Worm (Caenorhabditis elegans) whole organism, L4 larva: ENCODE results near the gene M05D6.3.

ENCODE experiments used
- R02D3.7 ChIP-seq: fragments of 150-350 bp; sonication (generic microtip); optimal IDR thresholded peaks from 3 replicates; lab custom pipeline; 2014; ENCODE audit warnings: missing biosample characterization, missing genetic modification characterization
- T26A8.4 ChIP-seq: fragments of 200-800 bp; sonication (Bioruptor generic); IDR thresholded peaks from 2 replicates; pipeline ENCODE4 v1.3.6; 2022; ENCODE audit warnings: missing genetic modification characterization, missing compliant biosample characterization
- aly-2 ChIP-seq: sonication (generic microtip); optimal IDR thresholded peaks from 2 replicates; lab custom pipeline; 2018; ENCODE audit warnings: missing biosample characterization, missing genetic modification characterization
- ceh-44 ChIP-seq: fragments of 200-800 bp; sonication (Bioruptor generic); IDR thresholded peaks from 2 replicates; pipeline ENCODE4 v1.3.6; 2022; ENCODE audit warnings: missing genetic modification reagents, missing genetic modification characterization, missing compliant biosample characterization
- mes-2 ChIP-seq: sonication (generic microtip); optimal IDR thresholded peaks from 2 replicates; lab custom pipeline; 2016; ENCODE audit warnings: missing genotype, mild to moderate bottlenecking, missing genetic modification characterization, missing compliant biosample characterization; ENCODE audit not compliant: poor library complexity, severe bottlenecking
- nhr-11 ChIP-seq: fragments of 150-350 bp; optimal IDR thresholded peaks from 2 replicates; lab custom pipeline; 2014; ENCODE audit warnings: missing biosample characterization, missing genetic modification characterization
- nhr-6 ChIP-seq: fragments of 150-350 bp; optimal IDR thresholded peaks from 2 replicates; lab custom pipeline; 2014; ENCODE audit warnings: missing biosample characterization, missing genetic modification characterization
- nhr-77 ChIP-seq: fragments of 150-350 bp; optimal IDR thresholded peaks from 2 replicates; lab custom pipeline; 2014; ENCODE audit warnings: missing biosample characterization, missing genetic modification characterization
- snpc-4 ChIP-seq: fragments of 150-350 bp; optimal IDR thresholded peaks from 2 replicates; lab custom pipeline; 2014; ENCODE audit warnings: missing biosample characterization, missing genetic modification characterization
- tag-97 ChIP-seq: fragments of 200-800 bp; sonication (Bioruptor generic); IDR thresholded peaks from 2 replicates; pipeline ENCODE4 v1.3.6; 2022; ENCODE audit warnings: missing genetic modification characterization, missing compliant biosample characterization
- unc-39 ChIP-seq: sonication (generic microtip); optimal IDR thresholded peaks from 2 replicates; lab custom pipeline; 2017; ENCODE audit warnings: missing biosample characterization, missing genetic modification characterization
- zag-1 ChIP-seq: fragments of 150-350 bp; optimal IDR thresholded peaks from 2 replicates; lab custom pipeline; 2014; ENCODE audit warnings: missing biosample characterization, missing genetic modification characterization

DNA sequence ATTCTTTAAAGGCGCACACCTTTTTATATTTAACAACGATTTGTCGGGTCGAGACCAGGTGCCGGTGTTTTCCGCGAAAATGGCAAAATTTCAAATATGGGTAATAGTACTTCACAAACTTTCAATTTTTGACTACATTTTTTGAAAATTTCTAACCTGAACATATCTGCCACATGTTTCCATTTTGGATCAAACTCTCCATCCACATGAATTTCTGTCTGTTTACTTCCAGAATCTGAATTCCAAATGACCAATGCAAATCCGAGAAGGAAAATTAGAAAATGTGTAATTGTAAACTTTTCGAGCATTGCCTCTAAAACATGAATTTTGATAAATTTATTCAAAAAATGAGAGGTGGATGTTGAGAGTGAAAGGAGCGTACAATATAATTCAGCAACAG, 4.6 kb downstream of the M05D6.3 start, which contains the start of gene lact-4:
- TF ChIP-seq tag-97 (no peak), unc-39 (no peak), zag-1 (tag; lab: Kevin White, UChicago) (no peak), snpc-4 (tag; lab: Kevin White, UChicago) (no peak), ceh-44 (no peak), aly-2 (tag; lab: Kevin White, UChicago) (no peak), nhr-77 (tag; lab: Kevin White, UChicago) (no peak), nhr-6 (tag; lab: Kevin White, UChicago) (no peak), R02D3.7 (tag; lab: Kevin White, UChicago) (no peak), mes-2 (tag; lab: Kevin White, UChicago) (no peak), nhr-11 (tag; lab: Kevin White, UChicago) (no peak), T26A8.4 (no peak)
